Fruit fly (Drosophila melanogaster): ENCODE data around the gene CG13760.
A peak's percentile ranks its signal among the peaks of the same experiment; 100 is the strongest.

CG13760 gene

dm6 chrX:2633847-2634776 is 48.6 kb upstream of the CG13760 start, which contains the start of gene sgg (continued):
- TF ChIP-seq mirr (GFP tag; optimal IDR thresholded peaks at IDR 0.05) (no peak), CG14014 (GFP tag; IDR thresholded peaks at IDR 0.05) (no peak), Adf1 (GFP tag; IDR thresholded peaks at IDR 0.05) (peak; percentile 97), tna (GFP tag; IDR thresholded peaks at IDR 0.05; ENCODE audit: partially characterized antibody) (no peak), Atf6 (GFP tag; IDR thresholded peaks at IDR 0.05) (no peak), CG12391 (tag; optimal IDR thresholded peaks at IDR 0.05) (no peak), HLH54F (GFP tag; optimal IDR thresholded peaks at IDR 0.05) (no peak), trh (GFP tag; optimal IDR thresholded peaks at IDR 0.05) (no peak), fru (optimal IDR thresholded peaks at IDR 0.05) (no peak), Rfx (GFP tag; IDR thresholded peaks at IDR 0.05) (no peak), Sry-δ (GFP tag; optimal IDR thresholded peaks at IDR 0.05) (peak; percentile 36), MBD-R2 (GFP tag; IDR thresholded peaks at IDR 0.05) (peak; percentile 18; the same call in 1 of the 2 replicates), grau (tag; optimal IDR thresholded peaks at IDR 0.05) (peak; percentile 6), Scr (GFP tag; IDR thresholded peaks at IDR 0.05; ENCODE audit: partially characterized antibody) (peak; percentile 26; the same call in 1 of the 2 replicates), CG7987 (GFP tag; optimal IDR thresholded peaks at IDR 0.05) (peak; percentile 9), CG43689 (GFP tag; IDR thresholded peaks at IDR 0.05) (no peak), CG5953 (GFP tag; IDR thresholded peaks at IDR 0.05) (no peak), CG32532 (GFP tag; IDR thresholded peaks at IDR 0.05) (no peak), HLHmδ (GFP tag; optimal IDR thresholded peaks at IDR 0.05) (peak; percentile 9), CG30020 (tag; optimal IDR thresholded peaks at IDR 0.05) (peak; percentile 51), HmgZ (tag; optimal IDR thresholded peaks at IDR 0.05) (peak; percentile 38), ara (GFP tag; IDR thresholded peaks at IDR 0.05) (peak; percentile 20; the same call in 1 of the 2 replicates), Vsx1 (GFP tag; optimal IDR thresholded peaks at IDR 0.05) (no peak), BEAF-32 (GFP tag; optimal IDR thresholded peaks at IDR 0.05) (peak; percentile 56), CG6683 (GFP tag; optimal IDR thresholded peaks at IDR 0.05) (no peak), chinmo (GFP tag; IDR thresholded peaks at IDR 0.05; ENCODE audit: partially characterized antibody) (0 out of 4 replicates have a peak, but pooled peaks have one; percentile 53), CG12769 (tag; optimal IDR thresholded peaks at IDR 0.05) (no peak), CG10321 (GFP tag; IDR thresholded peaks at IDR 0.05) (no peak), chm (GFP tag; IDR thresholded peaks at IDR 0.05) (no peak), E2f2 (GFP tag; IDR thresholded peaks at IDR 0.05) (0 out of 2 replicates have a peak, but pooled peaks have one; percentile 10), CG15269 (tag; optimal IDR thresholded peaks at IDR 0.05) (no peak), bbx (GFP tag; IDR thresholded peaks at IDR 0.05; ENCODE audit: partially characterized antibody) (peak; percentile 22; the same call in 1 of the 2 replicates), CG10543 (GFP tag; optimal IDR thresholded peaks at IDR 0.05) (no peak), CG10267 (tag; optimal IDR thresholded peaks at IDR 0.05) (peak; percentile 37), CG2712 (tag; optimal IDR thresholded peaks at IDR 0.05) (peak; percentile 2), crp (GFP tag; optimal IDR thresholded peaks at IDR 0.05) (no peak), sd (tag; optimal IDR thresholded peaks at IDR 0.05) (peak; percentile 21), Trl (optimal IDR thresholded peaks at IDR 0.05) (peak in 1 of 2 experiments; percentile 61), Trl (GFP tag; optimal IDR thresholded peaks at IDR 0.05) (no peak), CG11560 (tag; IDR thresholded peaks at IDR 0.05) (peak; percentile 98), Drgx (GFP tag; IDR thresholded peaks at IDR 0.05) (no peak), Opbp (GFP tag; IDR thresholded peaks at IDR 0.05; ENCODE audit: partially characterized antibody) (0 out of 3 replicates have a peak, but pooled peaks have one; percentile 17), CG13287 (GFP tag; IDR thresholded peaks at IDR 0.05; ENCODE audit: partially characterized antibody) (peak; percentile 49), CG17359 (tag; optimal IDR thresholded peaks at IDR 0.05) (no peak), CG12659 (GFP tag; optimal IDR thresholded peaks at IDR 0.05) (peak; percentile 75), Lhr (GFP tag; optimal IDR thresholded peaks at IDR 0.05) (peak; percentile 53), Dp (GFP tag; optimal IDR thresholded peaks at IDR 0.05) (peak; percentile 51), Fer2 (tag; optimal IDR thresholded peaks at IDR 0.05) (no peak)

Data from whole organism, embryonic.